Fruit fly (Drosophila melanogaster) whole organism, embryonic: Measurements from ENCODE around the gene CG14062.

ENCODE experiments used
- Ada2b ChIP-seq: fragments of 200-800 bp; sonication (Bioruptor generic); IDR thresholded peaks from 2 replicates; pipeline ENCODE4 v1.3.6; 2022; ENCODE audit warnings: missing biosample characterization, missing genetic modification characterization
- Aef1 ChIP-seq: fragments of 200-800 bp; sonication (Bioruptor generic); IDR thresholded peaks from 3 replicates; pipeline ENCODE4 v1.3.6; 2022; ENCODE audit warnings: missing biosample characterization, missing genetic modification characterization
- CG10959 ChIP-seq: fragments of 200-800 bp; sonication (Bioruptor generic); IDR thresholded peaks from 2 replicates; pipeline ENCODE4 v1.3.6; 2022; ENCODE audit warnings: missing biosample characterization, missing genetic modification characterization
- CG2120 ChIP-seq: fragments of 200-800 bp; sonication (Bioruptor generic); optimal IDR thresholded peaks from 3 replicates; lab custom pipeline; 2016; ENCODE audit warnings: missing biosample characterization, missing genetic modification characterization
- CG4282 ChIP-seq: fragments of 200-800 bp; sonication (Bioruptor generic); optimal IDR thresholded peaks from 2 replicates; lab custom pipeline; 2016; ENCODE audit warnings: missing biosample characterization, missing genetic modification characterization
- Doc2 ChIP-seq: fragments of 200-800 bp; sonication (Bioruptor generic); IDR thresholded peaks from 2 replicates; pipeline ENCODE4 v1.3.6; 2022; ENCODE audit warnings: missing biosample characterization, missing genetic modification characterization
- Gsc ChIP-seq: fragments of 200-800 bp; sonication (Bioruptor generic); IDR thresholded peaks from 2 replicates; pipeline ENCODE4 v1.3.6; 2022; ENCODE audit warnings: missing biosample characterization, missing genetic modification characterization
- Pdp1 ChIP-seq, 2 experiments: fragments of 200-800 bp; sonication (Bioruptor generic); optimal IDR thresholded peaks; 3 replicates each; lab custom pipeline; 2016; ENCODE audit warnings: missing biosample characterization in 2 of 2, missing genetic modification characterization in 2 of 2, mild to moderate bottlenecking in 1 of 2, moderate library complexity in 1 of 2
- dmrt99B ChIP-seq: fragments of 200-800 bp; sonication (Bioruptor generic); optimal IDR thresholded peaks from 2 replicates; lab custom pipeline; 2018; ENCODE audit warnings: missing biosample characterization, mild to moderate bottlenecking, missing genetic modification characterization, moderate library complexity
- fd3F ChIP-seq: fragments of 200-800 bp; sonication (Bioruptor generic); optimal IDR thresholded peaks from 2 replicates; lab custom pipeline; 2018; ENCODE audit warnings: missing biosample characterization, mild to moderate bottlenecking, missing genetic modification characterization, moderate library complexity
- scrt ChIP-seq: fragments of 200-800 bp; sonication (Bioruptor generic); optimal IDR thresholded peaks from 2 replicates; lab custom pipeline; 2018; ENCODE audit warnings: missing biosample characterization, mild to moderate bottlenecking, missing genetic modification characterization, moderate library complexity

DNA sequence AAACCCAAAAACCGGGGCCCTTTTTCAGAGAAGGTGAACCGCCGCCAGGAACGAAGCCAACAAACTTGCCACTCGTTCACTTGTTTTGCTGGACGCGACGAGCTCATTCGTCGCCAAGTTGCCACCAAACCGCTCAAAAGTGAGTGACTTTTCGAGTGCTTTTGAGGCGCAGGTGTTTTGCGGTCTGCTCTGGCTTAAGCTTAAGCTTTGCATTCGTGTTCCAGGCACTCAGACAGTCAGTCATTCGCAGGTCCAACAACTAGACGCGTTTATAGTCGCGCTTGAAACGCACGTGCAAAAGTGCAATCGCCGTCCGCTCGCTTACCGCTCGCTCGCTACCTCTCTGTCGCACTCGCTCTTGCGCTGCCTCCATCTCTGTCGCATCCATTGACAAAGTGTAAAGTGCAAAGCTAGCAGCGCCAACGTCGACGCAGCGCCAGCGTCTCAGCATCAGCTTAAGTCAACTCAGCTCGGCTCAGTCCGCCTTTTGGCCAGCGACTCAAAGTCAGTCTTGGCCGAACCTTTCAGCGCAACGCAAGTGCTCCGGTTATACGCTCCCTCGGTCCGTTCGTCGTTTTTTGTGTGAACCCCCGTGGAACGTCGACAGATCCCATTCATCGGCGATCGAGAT, 39.3 kb upstream of the CG14062 start:
- TF ChIP-seq Ada2b (GFP tag; lab: Robert Waterston, UW) (no peak), Pdp1 (GFP tag; optimal IDR thresholded peaks at IDR 0.05; lab: Kevin White, UChicago) (no peak), CG4282 (GFP tag; lab: Kevin White, UChicago) (no peak), scrt (GFP tag; lab: Kevin White, UChicago) (no peak), CG10959 (GFP tag; lab: Robert Waterston, UW) (no peak), dmrt99B (tag; lab: Kevin White, UChicago) (no peak), Gsc (GFP tag; lab: Robert Waterston, UW) (no peak), Aef1 (GFP tag; lab: Robert Waterston, UW) (no peak), CG2120 (GFP tag; lab: Kevin White, UChicago) (no peak), fd3F (GFP tag; lab: Kevin White, UChicago) (no peak), Doc2 (GFP tag; lab: Robert Waterston, UW) (no peak)
